Worm (Caenorhabditis elegans) whole organism, mixed stage, embryonic: ENCODE results near the gene C26B9.7.

ENCODE experiments used
- bed-3 ChIP-seq: fragments of 200-800 bp; sonication (Bioruptor generic); optimal IDR thresholded peaks from 3 replicates; lab custom pipeline; 2018; ENCODE audit warnings: mild to moderate bottlenecking, missing genetic modification characterization, moderate library complexity, missing compliant biosample characterization
- ceh-43 ChIP-seq: fragments of 200-800 bp; sonication (Bioruptor generic); optimal IDR thresholded peaks from 2 replicates; lab custom pipeline; 2018; ENCODE audit warnings: mild to moderate bottlenecking, missing genetic modification characterization, moderate library complexity, missing compliant biosample characterization
- ceh-83 ChIP-seq: fragments of 200-800 bp; sonication (Bioruptor generic); optimal IDR thresholded peaks from 2 replicates; lab custom pipeline; 2018; ENCODE audit warnings: mild to moderate bottlenecking, missing genetic modification characterization, missing compliant biosample characterization
- cnd-1 ChIP-seq: fragments of 200-800 bp; sonication (Bioruptor generic); optimal IDR thresholded peaks from 2 replicates; lab custom pipeline; 2018; ENCODE audit warnings: mild to moderate bottlenecking, missing genetic modification characterization, missing compliant biosample characterization
- elt-1 ChIP-seq: sonication (generic microtip); optimal IDR thresholded peaks from 2 replicates; lab custom pipeline; 2017; ENCODE audit warnings: missing genetic modification characterization, mild to moderate bottlenecking, missing compliant biosample characterization, antibody characterized with exemption, moderate library complexity, borderline replicate concordance; ENCODE audit not compliant: insufficient read depth
- elt-3 ChIP-seq: fragments of 150-350 bp; optimal IDR thresholded peaks from 2 replicates; lab custom pipeline; 2014; ENCODE audit warnings: missing biosample characterization, missing genetic modification characterization
- lsy-2 ChIP-seq: fragments of 150-350 bp; optimal IDR thresholded peaks from 2 replicates; lab custom pipeline; 2014; ENCODE audit warnings: missing biosample characterization, missing genetic modification characterization
- nhr-12 ChIP-seq: fragments of 150-350 bp; optimal IDR thresholded peaks from 2 replicates; lab custom pipeline; 2014; ENCODE audit warnings: missing biosample characterization, missing genetic modification characterization
- pha-4 ChIP-seq: fragments of 150-350 bp; optimal IDR thresholded peaks from 2 replicates; lab custom pipeline; 2018; ENCODE audit warnings: missing biosample characterization, missing genetic modification reagents, missing genetic modification characterization
- unc-39 ChIP-seq: fragments of 150-350 bp; optimal IDR thresholded peaks from 2 replicates; lab custom pipeline; 2014; ENCODE audit warnings: missing biosample characterization, missing genetic modification characterization

- no peak for TF ChIP-seq unc-39
- no peak for TF ChIP-seq cnd-1 (tag; lab: Kevin White, UChicago)
- TF ChIP-seq elt-3 = no peak
- no peak for TF ChIP-seq ceh-43 (GFP tag; lab: Kevin White, UChicago)
- no peak for TF ChIP-seq elt-1 (tag; lab: Kevin White, UChicago)
- no peak for TF ChIP-seq ceh-83 (GFP tag; lab: Kevin White, UChicago)
- no peak for TF ChIP-seq lsy-2 (tag; lab: Kevin White, UChicago)
- TF ChIP-seq nhr-12 = no peak
- TF ChIP-seq pha-4 = no peak
- TF ChIP-seq bed-3 (GFP tag; lab: Kevin White, UChicago) = no peak
These were observed 38.6 kb upstream of the C26B9.7 start, which contains the start of gene ags-3 for ce11 chrX:5303500-5303899.
